Worm (Caenorhabditis elegans): ENCODE data around the gene T13B5.9.

DNA sequence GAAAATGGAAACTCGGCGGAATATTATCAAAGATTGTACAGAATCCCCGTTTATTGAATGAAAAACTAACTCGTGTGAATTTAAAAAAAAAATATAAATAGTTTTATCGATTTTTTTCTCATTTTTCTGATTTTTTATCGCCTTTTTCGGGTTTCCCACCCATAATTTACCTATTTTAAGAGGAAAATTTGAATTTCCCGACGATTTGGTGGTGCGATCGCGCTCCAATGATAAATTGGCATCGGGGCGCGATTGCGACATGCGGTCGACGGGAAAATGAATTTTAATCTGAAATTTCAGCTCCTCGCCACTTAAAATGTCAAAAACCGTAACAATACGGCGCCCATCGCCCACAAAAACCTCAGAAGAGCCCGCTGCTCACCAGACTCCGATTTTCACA lies 23.4 kb upstream of the T13B5.9 start, which contains the start of gene taf-6.1:
- TF ChIP-seq tbx-7 (tag; optimal IDR thresholded peaks at IDR 0.05) (no peak), sdc-2 (tag; optimal IDR thresholded peaks at IDR 0.05) (no peak), ahr-1 (tag; optimal IDR thresholded peaks at IDR 0.05) (no peak)

Data from whole organism, late embryonic.